Worm (Caenorhabditis elegans) whole organism, young adult: Measurements from ENCODE around the gene fem-2.

ENCODE experiments used
- F10E7.11 ChIP-seq: sonication (generic microtip); optimal IDR thresholded peaks from 2 replicates; lab custom pipeline; 2017; ENCODE audit warnings: mild to moderate bottlenecking, missing genetic modification characterization, moderate library complexity, missing compliant biosample characterization
- F52B5.7 ChIP-seq: sonication (generic microtip); optimal IDR thresholded peaks from 2 replicates; lab custom pipeline; 2016; ENCODE audit warnings: mild to moderate bottlenecking, missing genetic modification characterization, missing compliant biosample characterization
- K11D2.4 ChIP-seq: fragments of 200-800 bp; sonication (Bioruptor generic); IDR thresholded peaks from 2 replicates; pipeline ENCODE4 v1.3.6; 2022; ENCODE audit warnings: missing genetic modification reagents, missing genetic modification characterization, missing compliant biosample characterization
- Y79H2A.3 ChIP-seq: fragments of 200-800 bp; sonication (Bioruptor generic); conservative IDR thresholded peaks from 2 replicates; pipeline ENCODE4 v1.3.6; 2022; ENCODE audit warnings: missing genetic modification reagents, missing genetic modification characterization, missing compliant biosample characterization
- ceh-27 ChIP-seq: fragments of 200-800 bp; sonication (Bioruptor generic); optimal IDR thresholded peaks from 2 replicates; lab custom pipeline; 2018; ENCODE audit warnings: mild to moderate bottlenecking, missing genetic modification characterization, moderate library complexity, missing compliant biosample characterization
- dpl-1 ChIP-seq: fragments of 150-350 bp; optimal IDR thresholded peaks from 2 replicates; lab custom pipeline; 2014; ENCODE audit warnings: missing biosample characterization, missing genetic modification reagents, missing genetic modification characterization
- egl-44 ChIP-seq: fragments of 200-800 bp; sonication (Bioruptor generic); IDR thresholded peaks from 2 replicates; pipeline ENCODE4 v1.3.6; 2022; ENCODE audit warnings: missing genetic modification reagents, missing genetic modification characterization, missing compliant biosample characterization
- gei-17 ChIP-seq: fragments of 200-800 bp; sonication (Bioruptor generic); optimal IDR thresholded peaks from 2 replicates; lab custom pipeline; 2018; ENCODE audit warnings: mild to moderate bottlenecking, missing genetic modification characterization, missing compliant biosample characterization
- lin-35 ChIP-seq, 3 experiments: fragments of 150-350 bp in 2 of 3; sonication (generic microtip) in 1 of 3; optimal IDR thresholded peaks; 2 replicates each; lab custom pipeline; 2014 to 2018; ENCODE audit warnings: missing biosample characterization in 3 of 3, missing genetic modification characterization in 3 of 3, missing genetic modification reagents in 3 of 3
- mxl-1 ChIP-seq: sonication (generic microtip); optimal IDR thresholded peaks from 2 replicates; lab custom pipeline; 2016; ENCODE audit warnings: missing genetic modification characterization, missing compliant biosample characterization
- nfya-1 ChIP-seq: sonication (generic microtip); optimal IDR thresholded peaks from 2 replicates; lab custom pipeline; 2017; ENCODE audit warnings: antibody characterized with exemption, missing compliant biosample characterization, missing genetic modification characterization, borderline replicate concordance; ENCODE audit not compliant: insufficient read depth
- repo-1 ChIP-seq: sonication (generic microtip); optimal IDR thresholded peaks from 2 replicates; lab custom pipeline; 2017; ENCODE audit warnings: mild to moderate bottlenecking, missing genetic modification characterization, missing compliant biosample characterization
- zfh-2 ChIP-seq: fragments of 200-800 bp; sonication (Bioruptor generic); conservative IDR thresholded peaks from 2 replicates; pipeline ENCODE4 v1.3.6; 2022; ENCODE audit warnings: missing genetic modification reagents, missing genetic modification characterization, missing compliant biosample characterization

DNA sequence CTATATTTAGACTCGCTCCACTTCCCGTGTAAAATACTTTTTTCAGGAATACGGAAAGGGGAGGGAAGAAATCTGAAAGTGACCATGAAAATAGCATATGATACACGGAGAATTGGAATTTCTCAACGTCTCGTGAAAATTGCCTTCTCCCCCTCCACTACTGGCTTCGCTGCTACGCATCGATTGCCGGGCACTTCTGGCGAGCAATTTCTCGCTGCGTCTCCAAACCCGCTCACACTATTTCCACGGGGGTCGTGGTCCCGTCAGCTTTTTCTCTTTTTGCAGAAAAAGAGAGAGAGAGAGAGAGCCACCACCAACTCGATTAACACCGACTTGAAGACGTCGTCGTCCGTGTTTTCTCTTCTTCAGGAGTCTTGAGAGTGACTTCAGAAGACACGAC lies 36.6 kb upstream of the fem-2 start:
- TF ChIP-seq repo-1 (no peak), egl-44 (GFP tag; lab: Robert Waterston, UW) (no peak), dpl-1 (GFP tag; lab: Kevin White, UChicago) (no peak), F52B5.7 (tag; lab: Kevin White, UChicago) (no peak), F10E7.11 (no peak), mxl-1 (tag; lab: Kevin White, UChicago) (no peak), zfh-2 (peak; percentile 92), K11D2.4 (no peak), Y79H2A.3 (GFP tag; lab: Robert Waterston, UW) (no peak), lin-35 (GFP tag; optimal IDR thresholded peaks at IDR 0.05; lab: Kevin White, UChicago) (peak in 1 of 3 experiments; percentile 34), nfya-1 (tag; lab: Kevin White, UChicago) (no peak), gei-17 (GFP tag; lab: Kevin White, UChicago) (no peak), ceh-27 (GFP tag; lab: Kevin White, UChicago) (peak; percentile 5)
